Worm (Caenorhabditis elegans) whole organism, young adult: ENCODE results near the gene fmo-3.

Source experiments
- B0035.1 ChIP-seq: sonication (generic microtip); optimal IDR thresholded peaks from 2 replicates; lab custom pipeline; 2016; ENCODE audit warnings: missing genetic modification characterization, mild to moderate bottlenecking, missing compliant biosample characterization, missing genotype, missing genetic modification reagents
- D2030.7 ChIP-seq: fragments of 200-800 bp; sonication (Bioruptor generic); IDR thresholded peaks from 2 replicates; pipeline ENCODE4 v1.3.6; 2022; ENCODE audit warnings: missing genetic modification reagents, missing genetic modification characterization, missing compliant biosample characterization
- F10E7.11 ChIP-seq: sonication (generic microtip); optimal IDR thresholded peaks from 2 replicates; lab custom pipeline; 2017; ENCODE audit warnings: mild to moderate bottlenecking, missing genetic modification characterization, moderate library complexity, missing compliant biosample characterization
- F33H1.4 ChIP-seq: fragments of 200-800 bp; sonication (Bioruptor generic); IDR thresholded peaks from 2 replicates; pipeline ENCODE4 v1.3.6; 2022; ENCODE audit warnings: missing genetic modification reagents, missing genetic modification characterization, missing compliant biosample characterization
- F39B2.1 ChIP-seq: fragments of 200-800 bp; sonication (Bioruptor generic); IDR thresholded peaks from 2 replicates; pipeline ENCODE4 v1.3.6; 2022; ENCODE audit warnings: missing genetic modification reagents, missing genetic modification characterization, missing compliant biosample characterization
- F49E8.2 ChIP-seq: sonication (generic microtip); optimal IDR thresholded peaks from 3 replicates; lab custom pipeline; 2017; ENCODE audit warnings: missing genetic modification characterization, mild to moderate bottlenecking, missing compliant biosample characterization, antibody characterized with exemption, moderate library complexity; ENCODE audit not compliant: insufficient read depth
- T26A5.8 ChIP-seq: sonication (generic microtip); optimal IDR thresholded peaks from 2 replicates; lab custom pipeline; 2016; ENCODE audit warnings: missing genetic modification characterization, missing compliant biosample characterization
- Y53G8AR.9 ChIP-seq: fragments of 200-800 bp; sonication (Bioruptor generic); conservative IDR thresholded peaks from 2 replicates; pipeline ENCODE4 v1.3.6; 2022; ENCODE audit warnings: missing genetic modification reagents, missing genetic modification characterization, missing compliant biosample characterization
- Y56A3A.18 ChIP-seq: fragments of 200-800 bp; sonication (Bioruptor generic); IDR thresholded peaks from 2 replicates; pipeline ENCODE4 v1.3.6; 2022; ENCODE audit warnings: missing genetic modification reagents, missing genetic modification characterization, missing compliant biosample characterization
- Y95B8A.8 ChIP-seq: fragments of 200-800 bp; sonication (Bioruptor generic); IDR thresholded peaks from 2 replicates; pipeline ENCODE4 v1.3.6; 2022; ENCODE audit warnings: missing genetic modification reagents, missing genetic modification characterization, missing compliant biosample characterization
- ZK185.1 ChIP-seq: sonication (generic microtip); optimal IDR thresholded peaks from 2 replicates; lab custom pipeline; 2016; ENCODE audit warnings: mild to moderate bottlenecking, missing genetic modification characterization, missing compliant biosample characterization; ENCODE audit not compliant: poor library complexity, severe bottlenecking
- aptf-3 ChIP-seq: fragments of 200-800 bp; sonication (Bioruptor generic); IDR thresholded peaks from 2 replicates; pipeline ENCODE4 v1.3.6; 2022; ENCODE audit warnings: missing genetic modification characterization, missing compliant biosample characterization
- athp-1 ChIP-seq: sonication (generic microtip); optimal IDR thresholded peaks from 2 replicates; lab custom pipeline; 2017; ENCODE audit warnings: mild to moderate bottlenecking, missing genetic modification characterization, missing compliant biosample characterization
- attf-3 ChIP-seq: fragments of 200-800 bp; sonication (Bioruptor generic); conservative IDR thresholded peaks from 2 replicates; pipeline ENCODE4 v1.3.6; 2022; ENCODE audit warnings: missing genetic modification reagents, missing genetic modification characterization, missing compliant biosample characterization
- attf-6 ChIP-seq: fragments of 200-800 bp; sonication (Bioruptor generic); IDR thresholded peaks from 2 replicates; pipeline ENCODE4 v1.3.6; 2022; ENCODE audit warnings: missing genetic modification reagents, missing genetic modification characterization, missing compliant biosample characterization
- bed-1 ChIP-seq: fragments of 200-800 bp; sonication (Bioruptor generic); IDR thresholded peaks from 2 replicates; pipeline ENCODE4 v1.3.6; 2022; ENCODE audit warnings: missing genetic modification reagents, missing genetic modification characterization, missing compliant biosample characterization
- ceh-27 ChIP-seq: fragments of 200-800 bp; sonication (Bioruptor generic); optimal IDR thresholded peaks from 2 replicates; lab custom pipeline; 2018; ENCODE audit warnings: mild to moderate bottlenecking, missing genetic modification characterization, moderate library complexity, missing compliant biosample characterization
- ceh-58 ChIP-seq: fragments of 200-800 bp; sonication (Bioruptor generic); IDR thresholded peaks from 2 replicates; pipeline ENCODE4 v1.3.6; 2022; ENCODE audit warnings: missing genetic modification characterization, missing compliant biosample characterization
- ceh-91 ChIP-seq: fragments of 200-800 bp; sonication (Bioruptor generic); IDR thresholded peaks from 2 replicates; pipeline ENCODE4 v1.3.6; 2022; ENCODE audit warnings: missing genetic modification reagents, missing genetic modification characterization, missing compliant biosample characterization
- egl-18 ChIP-seq: fragments of 200-800 bp; sonication (Bioruptor generic); IDR thresholded peaks from 2 replicates; pipeline ENCODE4 v1.3.6; 2022; ENCODE audit warnings: missing genetic modification reagents, missing genetic modification characterization, missing compliant biosample characterization
- ets-4 ChIP-seq: fragments of 200-800 bp; sonication (Bioruptor generic); optimal IDR thresholded peaks from 2 replicates; lab custom pipeline; 2018; ENCODE audit warnings: mild to moderate bottlenecking, missing genetic modification characterization, missing compliant biosample characterization
- fkh-3 ChIP-seq: sonication (generic microtip); optimal IDR thresholded peaks from 2 replicates; lab custom pipeline; 2016; ENCODE audit warnings: mild to moderate bottlenecking, missing genetic modification characterization, missing compliant biosample characterization
- him-1 ChIP-seq: sonication (generic microtip); optimal IDR thresholded peaks from 2 replicates; lab custom pipeline; 2016; ENCODE audit warnings: missing genotype, missing genetic modification reagents, missing genetic modification characterization, missing compliant biosample characterization
- hlh-26 ChIP-seq: fragments of 200-800 bp; sonication (Bioruptor generic); conservative IDR thresholded peaks from 2 replicates; pipeline ENCODE4 v1.3.6; 2022; ENCODE audit warnings: missing genetic modification reagents, missing genetic modification characterization, missing compliant biosample characterization
- hmg-1.2 ChIP-seq: fragments of 200-800 bp; sonication (Bioruptor generic); IDR thresholded peaks from 2 replicates; pipeline ENCODE4 v1.3.6; 2022; ENCODE audit warnings: missing genetic modification reagents, missing genetic modification characterization, missing compliant biosample characterization
- hmg-20 ChIP-seq: fragments of 200-800 bp; sonication (Bioruptor generic); IDR thresholded peaks from 2 replicates; pipeline ENCODE4 v1.3.6; 2022; ENCODE audit warnings: missing genetic modification reagents, missing genetic modification characterization, missing compliant biosample characterization
- hrde-1 ChIP-seq: sonication (generic microtip); optimal IDR thresholded peaks from 2 replicates; lab custom pipeline; 2016; ENCODE audit warnings: missing genetic modification characterization, mild to moderate bottlenecking, missing compliant biosample characterization, moderate library complexity, missing genotype, missing genetic modification reagents, borderline replicate concordance
- lir-1 ChIP-seq: fragments of 200-800 bp; sonication (Bioruptor generic); conservative IDR thresholded peaks from 2 replicates; pipeline ENCODE4 v1.3.6; 2022; ENCODE audit warnings: missing genetic modification reagents, missing genetic modification characterization, missing compliant biosample characterization
- lsl-1 ChIP-seq: fragments of 200-800 bp; sonication (Bioruptor generic); optimal IDR thresholded peaks from 2 replicates; lab custom pipeline; 2018; ENCODE audit warnings: mild to moderate bottlenecking, missing genetic modification characterization, moderate library complexity, missing compliant biosample characterization
- lsy-27 ChIP-seq: sonication (generic microtip); optimal IDR thresholded peaks from 2 replicates; lab custom pipeline; 2017; ENCODE audit warnings: missing genetic modification characterization, mild to moderate bottlenecking, missing compliant biosample characterization, antibody characterized with exemption, missing genotype, borderline replicate concordance; ENCODE audit not compliant: insufficient read depth
- madf-10 ChIP-seq: sonication (generic microtip); optimal IDR thresholded peaks from 2 replicates; lab custom pipeline; 2016; ENCODE audit warnings: mild to moderate bottlenecking, missing genetic modification characterization, missing compliant biosample characterization
- madf-3 ChIP-seq: fragments of 200-800 bp; sonication (Bioruptor generic); IDR thresholded peaks from 2 replicates; pipeline ENCODE4 v1.3.6; 2022; ENCODE audit warnings: missing genetic modification reagents, missing genetic modification characterization, missing compliant biosample characterization
- madf-6 ChIP-seq: fragments of 200-800 bp; sonication (Bioruptor generic); IDR thresholded peaks from 2 replicates; pipeline ENCODE4 v1.3.6; 2022; ENCODE audit warnings: missing genetic modification reagents, missing genetic modification characterization, missing compliant biosample characterization
- nhr-179 ChIP-seq: sonication (generic microtip); optimal IDR thresholded peaks from 2 replicates; lab custom pipeline; 2016; ENCODE audit warnings: mild to moderate bottlenecking, missing genetic modification characterization, missing compliant biosample characterization
- nhr-90 ChIP-seq: sonication (generic microtip); optimal IDR thresholded peaks from 2 replicates; lab custom pipeline; 2016; ENCODE audit warnings: missing genotype, mild to moderate bottlenecking, missing genetic modification characterization, missing compliant biosample characterization
- pha-4 ChIP-seq: fragments of 150-350 bp; sonication (generic microtip); optimal IDR thresholded peaks from 2 replicates; lab custom pipeline; 2014; ENCODE audit warnings: missing biosample characterization, missing genetic modification reagents, missing genetic modification characterization
- rpc-1 ChIP-seq, 2 experiments: fragments of 150-350 bp in 1 of 2; sonication (generic microtip) in 1 of 2; optimal IDR thresholded peaks; 2 replicates each; lab custom pipeline; 2014 to 2018; ENCODE audit warnings: missing biosample characterization in 1 of 2, missing genetic modification characterization in 1 of 2, missing genetic modification reagents in 1 of 2, missing genotype in 1 of 2
- sdz-38 ChIP-seq: sonication (generic microtip); optimal IDR thresholded peaks from 2 replicates; lab custom pipeline; 2016; ENCODE audit warnings: missing genotype, missing genetic modification characterization, missing compliant biosample characterization
- snpc-1.3 ChIP-seq: sonication (generic microtip); optimal IDR thresholded peaks from 2 replicates; lab custom pipeline; 2017; ENCODE audit warnings: missing genetic modification characterization, mild to moderate bottlenecking, missing compliant biosample characterization, antibody characterized with exemption, moderate library complexity, missing genotype, missing genetic modification reagents; ENCODE audit not compliant: insufficient read depth
- unc-130 ChIP-seq: sonication (generic microtip); optimal IDR thresholded peaks from 2 replicates; lab custom pipeline; 2016; ENCODE audit warnings: missing genetic modification reagents, missing genetic modification characterization, missing compliant biosample characterization
- zim-3 ChIP-seq: sonication (generic microtip); optimal IDR thresholded peaks from 2 replicates; lab custom pipeline; 2017; ENCODE audit warnings: mild to moderate bottlenecking, missing genetic modification characterization, moderate library complexity, missing compliant biosample characterization
- ztf-28 ChIP-seq: fragments of 200-800 bp; sonication (Bioruptor generic); IDR thresholded peaks from 2 replicates; pipeline ENCODE4 v1.3.6; 2022; ENCODE audit warnings: missing genetic modification reagents, missing genetic modification characterization, missing compliant biosample characterization
- ztf-3 ChIP-seq: fragments of 200-800 bp; sonication (Bioruptor generic); optimal IDR thresholded peaks from 2 replicates; lab custom pipeline; 2018; ENCODE audit warnings: mild to moderate bottlenecking, missing genetic modification characterization, missing compliant biosample characterization

Gene fmo-3

ce11 chrIII:10733300-10733699 lies 38.8 kb downstream of the fmo-3 start (continued):
- peak; percentile 79 for TF ChIP-seq madf-6
- TF ChIP-seq ceh-91 (GFP tag; lab: Robert Waterston, UW), result peak; percentile 59

DNA sequence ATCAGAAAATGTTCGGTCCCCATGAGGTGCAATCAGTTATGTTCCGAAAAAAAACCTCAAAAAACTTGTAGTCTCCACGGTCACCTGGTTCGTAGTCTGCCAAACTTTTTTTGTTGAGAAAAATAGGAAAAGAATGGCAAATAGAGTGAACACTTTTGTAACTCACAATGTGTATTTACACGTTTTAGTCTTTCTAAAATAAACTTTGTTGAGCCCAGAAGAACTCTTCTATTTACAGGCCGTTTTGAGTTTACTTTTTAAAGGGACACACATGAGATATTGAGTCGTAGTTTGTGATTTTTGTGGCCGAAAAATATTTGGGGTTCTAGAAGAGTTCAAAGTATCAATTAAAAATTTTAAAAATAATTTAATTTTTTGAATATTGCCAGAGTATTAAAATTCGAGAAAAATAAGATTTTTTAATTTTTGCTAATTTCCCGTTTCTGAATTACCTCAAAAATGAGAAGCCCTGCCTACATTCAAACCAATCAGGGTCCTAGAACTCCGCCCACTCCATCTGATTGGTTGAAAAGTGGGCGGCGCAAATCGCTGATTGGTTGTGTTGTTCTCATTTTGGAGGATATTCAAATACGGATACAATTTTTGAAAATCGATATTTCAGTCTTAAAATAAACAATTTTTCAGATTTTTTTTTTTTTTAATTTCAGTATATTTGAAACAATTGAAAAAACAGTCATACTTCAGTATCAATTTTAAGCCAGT lies 40.2 kb downstream of the fmo-3 start:
- TF ChIP-seq ztf-3 (GFP tag; lab: Kevin White, UChicago) (no peak), attf-3 (GFP tag; lab: Robert Waterston, UW) (no peak), D2030.7 (GFP tag; lab: Robert Waterston, UW) (no peak), pha-4 (peak; percentile 28)

ce11 chrIII:10736322-10736985 lies 42.0 kb downstream of the fmo-3 start:
- TF ChIP-seq hlh-26, result no peak
- TF ChIP-seq bed-1 (GFP tag; lab: Robert Waterston, UW), result no peak
- TF ChIP-seq F39B2.1 (GFP tag; lab: Robert Waterston, UW), result no peak
- no peak for TF ChIP-seq egl-18 (GFP tag; lab: Robert Waterston, UW)
- no peak for TF ChIP-seq lsy-27 (tag; lab: Kevin White, UChicago)
- TF ChIP-seq nhr-90, result no peak
- TF ChIP-seq F33H1.4 (GFP tag; lab: Robert Waterston, UW), result peak; percentile 60
- TF ChIP-seq madf-3 (GFP tag; lab: Robert Waterston, UW), result no peak
- TF ChIP-seq T26A5.8 (tag; lab: Kevin White, UChicago), result no peak
- TF ChIP-seq B0035.1 (tag; lab: Kevin White, UChicago), result no peak
- no peak for TF ChIP-seq ZK185.1
- TF ChIP-seq madf-10 (tag; lab: Kevin White, UChicago), result no peak
- no peak for TF ChIP-seq ztf-28 (GFP tag; lab: Robert Waterston, UW)
- no peak for TF ChIP-seq zim-3 (tag; lab: Kevin White, UChicago)
- no peak for TF ChIP-seq F10E7.11
- TF ChIP-seq athp-1, result peak; percentile 11
- peak; percentile 37 for TF ChIP-seq him-1 (tag; lab: Kevin White, UChicago)
- no peak for TF ChIP-seq snpc-1.3 (tag; lab: Kevin White, UChicago)
- TF ChIP-seq Y53G8AR.9 (GFP tag; lab: Robert Waterston, UW), result no peak
- TF ChIP-seq rpc-1 (optimal IDR thresholded peaks at IDR 0.05; lab: Kevin White, UChicago), result no peak
- no peak for TF ChIP-seq rpc-1 (tag; optimal IDR thresholded peaks at IDR 0.05; lab: Kevin White, UChicago)
- TF ChIP-seq ceh-27 (GFP tag; lab: Kevin White, UChicago), result no peak
- TF ChIP-seq nhr-179, result no peak
- no peak for TF ChIP-seq sdz-38
- no peak for TF ChIP-seq ets-4 (GFP tag; lab: Kevin White, UChicago)
- 0 out of 2 replicates have a peak, but pooled peaks have one; percentile 28 for TF ChIP-seq lir-1
- TF ChIP-seq hmg-1.2, result peak; percentile 92
- no peak for TF ChIP-seq Y56A3A.18 (GFP tag; lab: Robert Waterston, UW)
- no peak for TF ChIP-seq hmg-20 (GFP tag; lab: Robert Waterston, UW)
- peak; percentile 74 for TF ChIP-seq lsl-1 (GFP tag; lab: Kevin White, UChicago)
- TF ChIP-seq F49E8.2, result no peak
- no peak for TF ChIP-seq attf-6
- no peak for TF ChIP-seq hrde-1
- no peak for TF ChIP-seq unc-130
- no peak for TF ChIP-seq Y95B8A.8 (GFP tag; lab: Robert Waterston, UW)
- no peak for TF ChIP-seq aptf-3 (GFP tag; lab: Robert Waterston, UW)
- TF ChIP-seq ceh-58 (GFP tag; lab: Robert Waterston, UW), result no peak
- TF ChIP-seq fkh-3 (tag; lab: Kevin White, UChicago), result no peak
